Worm (Caenorhabditis elegans) whole organism, L3 larva: ENCODE measurements around the gene flp-3.

Experiments used
- R02D3.7 ChIP-seq: fragments of 150-350 bp; optimal IDR thresholded peaks from 2 replicates; lab custom pipeline; 2014; ENCODE audit warnings: missing biosample characterization, missing genetic modification characterization
- ZK546.5 ChIP-seq: sonication (generic microtip); optimal IDR thresholded peaks from 2 replicates; lab custom pipeline; 2017; ENCODE audit warnings: missing biosample characterization, missing genetic modification characterization
- aly-2 ChIP-seq: fragments of 150-350 bp; optimal IDR thresholded peaks from 2 replicates; lab custom pipeline; 2014; ENCODE audit warnings: missing biosample characterization, missing genetic modification characterization
- ama-1 ChIP-seq: fragments of 150-350 bp; optimal IDR thresholded peaks from 2 replicates; lab custom pipeline; 2018
- ceh-16 ChIP-seq: sonication (generic microtip); optimal IDR thresholded peaks from 2 replicates; lab custom pipeline; 2017; ENCODE audit warnings: missing biosample characterization, missing genetic modification characterization
- ceh-28 ChIP-seq: fragments of 150-350 bp; optimal IDR thresholded peaks from 2 replicates; lab custom pipeline; 2014; ENCODE audit warnings: missing biosample characterization, missing genetic modification reagents, missing genetic modification characterization
- ceh-82 ChIP-seq: fragments of 150-350 bp; optimal IDR thresholded peaks from 2 replicates; lab custom pipeline; 2014; ENCODE audit warnings: missing biosample characterization, missing genetic modification characterization
- ceh-9 ChIP-seq: sonication (generic microtip); optimal IDR thresholded peaks from 2 replicates; lab custom pipeline; 2018; ENCODE audit warnings: missing biosample characterization, missing genetic modification characterization
- daf-12 ChIP-seq: fragments of 150-350 bp; optimal IDR thresholded peaks from 2 replicates; lab custom pipeline; 2014; ENCODE audit warnings: missing biosample characterization, missing genetic modification reagents, missing genetic modification characterization
- egl-27 ChIP-seq: sonication (generic microtip); optimal IDR thresholded peaks from 4 replicates; lab custom pipeline; 2017; ENCODE audit warnings: missing biosample characterization, missing genetic modification reagents, missing genetic modification characterization
- egl-5 ChIP-seq: fragments of 150-350 bp; optimal IDR thresholded peaks from 2 replicates; lab custom pipeline; 2017; ENCODE audit warnings: missing biosample characterization, missing genetic modification reagents, missing genetic modification characterization, inconsistent platforms
- elt-1 ChIP-seq: fragments of 150-350 bp; optimal IDR thresholded peaks from 2 replicates; lab custom pipeline; 2014; ENCODE audit warnings: missing biosample characterization, missing genetic modification characterization
- elt-2 ChIP-seq: sonication (generic microtip); optimal IDR thresholded peaks from 2 replicates; lab custom pipeline; 2016; ENCODE audit warnings: missing genetic modification reagents, mild to moderate bottlenecking, missing genetic modification characterization, missing compliant biosample characterization
- elt-3 ChIP-seq, 3 experiments: fragments of 150-350 bp in 1 of 3; sonication (generic microtip) in 2 of 3; optimal IDR thresholded peaks; 2 replicates in 2 of 3; 4 replicates in 1 of 3; lab custom pipeline; 2014 to 2017; ENCODE audit warnings: missing biosample characterization in 3 of 3, missing genetic modification characterization in 3 of 3
- eor-1 ChIP-seq, 2 experiments: fragments of 150-350 bp; optimal IDR thresholded peaks; 2 replicates each; lab custom pipeline; 2014 to 2018; ENCODE audit warnings: missing biosample characterization in 2 of 2, missing genetic modification characterization in 2 of 2
- fkh-10 ChIP-seq: sonication (generic microtip); optimal IDR thresholded peaks from 2 replicates; lab custom pipeline; 2017; ENCODE audit warnings: missing biosample characterization, missing genetic modification reagents, missing genetic modification characterization
- fos-1 ChIP-seq: fragments of 150-350 bp; optimal IDR thresholded peaks from 2 replicates; lab custom pipeline; 2014; ENCODE audit warnings: missing biosample characterization, missing genetic modification characterization
- hmg-11 ChIP-seq: sonication (generic microtip); optimal IDR thresholded peaks from 2 replicates; lab custom pipeline; 2016; ENCODE audit warnings: missing genetic modification characterization, missing compliant biosample characterization
- jun-1 ChIP-seq: fragments of 150-350 bp; optimal IDR thresholded peaks from 2 replicates; lab custom pipeline; 2014; ENCODE audit warnings: missing biosample characterization, missing genetic modification reagents, missing genetic modification characterization
- lin-15B ChIP-seq: fragments of 150-350 bp; optimal IDR thresholded peaks from 2 replicates; lab custom pipeline; 2014; ENCODE audit warnings: missing biosample characterization, missing genetic modification characterization
- lin-39 ChIP-seq: fragments of 150-350 bp; optimal IDR thresholded peaks from 2 replicates; lab custom pipeline; 2018; ENCODE audit warnings: missing biosample characterization, missing genetic modification reagents, missing genetic modification characterization
- lsy-12 ChIP-seq: sonication (generic microtip); optimal IDR thresholded peaks from 2 replicates; lab custom pipeline; 2016; ENCODE audit warnings: mild to moderate bottlenecking, missing genetic modification characterization, missing compliant biosample characterization
- mdl-1 ChIP-seq: fragments of 150-350 bp; optimal IDR thresholded peaks from 2 replicates; lab custom pipeline; 2014; ENCODE audit warnings: missing biosample characterization, missing genetic modification characterization
- mml-1 ChIP-seq: fragments of 150-350 bp; sonication (generic microtip); optimal IDR thresholded peaks from 3 replicates; lab custom pipeline; 2014; ENCODE audit warnings: missing biosample characterization, missing genetic modification characterization
- nfya-1 ChIP-seq: sonication (generic microtip); optimal IDR thresholded peaks from 2 replicates; lab custom pipeline; 2017; ENCODE audit warnings: missing genetic modification characterization, mild to moderate bottlenecking, missing compliant biosample characterization, antibody characterized with exemption, moderate library complexity; ENCODE audit not compliant: insufficient read depth
- nhr-11 ChIP-seq: fragments of 150-350 bp; optimal IDR thresholded peaks from 2 replicates; lab custom pipeline; 2014; ENCODE audit warnings: missing biosample characterization, missing genetic modification characterization
- nhr-12 ChIP-seq: fragments of 150-350 bp; optimal IDR thresholded peaks from 2 replicates; lab custom pipeline; 2014; ENCODE audit warnings: missing biosample characterization, missing genetic modification characterization
- nhr-23 ChIP-seq: fragments of 150-350 bp; optimal IDR thresholded peaks from 2 replicates; lab custom pipeline; 2014; ENCODE audit warnings: missing biosample characterization, missing genetic modification reagents, missing genetic modification characterization
- nhr-237 ChIP-seq: fragments of 150-350 bp; optimal IDR thresholded peaks from 2 replicates; lab custom pipeline; 2014; ENCODE audit warnings: missing biosample characterization, missing genetic modification characterization
- nhr-25 ChIP-seq: sonication (generic microtip); optimal IDR thresholded peaks from 2 replicates; lab custom pipeline; 2017; ENCODE audit warnings: missing biosample characterization, missing genetic modification characterization
- nhr-28 ChIP-seq: fragments of 150-350 bp; optimal IDR thresholded peaks from 2 replicates; lab custom pipeline; 2014; ENCODE audit warnings: missing biosample characterization, missing genetic modification characterization
- nhr-43 ChIP-seq: sonication (generic microtip); optimal IDR thresholded peaks from 2 replicates; lab custom pipeline; 2016; ENCODE audit warnings: mild to moderate bottlenecking, missing genetic modification characterization, missing compliant biosample characterization; ENCODE audit not compliant: poor library complexity, severe bottlenecking
- nhr-67 ChIP-seq: fragments of 150-350 bp; optimal IDR thresholded peaks from 2 replicates; lab custom pipeline; 2014; ENCODE audit warnings: missing biosample characterization, missing genetic modification characterization
- nhr-76 ChIP-seq: fragments of 150-350 bp; sonication (generic microtip); optimal IDR thresholded peaks from 5 replicates; lab custom pipeline; 2014; ENCODE audit warnings: missing biosample characterization, missing genetic modification characterization
- nhr-77 ChIP-seq: fragments of 150-350 bp; optimal IDR thresholded peaks from 2 replicates; lab custom pipeline; 2014; ENCODE audit warnings: missing biosample characterization, missing genetic modification characterization
- pha-4 ChIP-seq: fragments of 150-350 bp; optimal IDR thresholded peaks from 2 replicates; lab custom pipeline; 2014; ENCODE audit warnings: missing biosample characterization, missing genetic modification reagents, missing genetic modification characterization
- pqm-1 ChIP-seq: fragments of 150-350 bp; optimal IDR thresholded peaks from 2 replicates; lab custom pipeline; 2017; ENCODE audit warnings: missing biosample characterization, missing genetic modification characterization, inconsistent platforms
- sea-2 ChIP-seq: fragments of 150-350 bp; sonication (generic microtip); optimal IDR thresholded peaks from 4 replicates; lab custom pipeline; 2014; ENCODE audit warnings: missing biosample characterization, missing genetic modification reagents, missing genetic modification characterization
- skn-1 ChIP-seq: fragments of 150-350 bp; optimal IDR thresholded peaks from 2 replicates; lab custom pipeline; 2014; ENCODE audit warnings: missing biosample characterization, missing genetic modification characterization
- snpc-4 ChIP-seq: fragments of 150-350 bp; optimal IDR thresholded peaks from 2 replicates; lab custom pipeline; 2014; ENCODE audit warnings: missing biosample characterization, missing genetic modification characterization
- tbx-2 ChIP-seq: sonication (generic microtip); optimal IDR thresholded peaks from 2 replicates; lab custom pipeline; 2016; ENCODE audit warnings: mild to moderate bottlenecking, missing genetic modification characterization, missing compliant biosample characterization
- unc-39 ChIP-seq: sonication (generic microtip); optimal IDR thresholded peaks from 4 replicates; lab custom pipeline; 2017; ENCODE audit warnings: missing biosample characterization, missing genetic modification characterization
- unc-62 ChIP-seq: fragments of 150-350 bp; sonication (generic microtip); optimal IDR thresholded peaks from 4 replicates; lab custom pipeline; 2014; ENCODE audit warnings: missing biosample characterization, missing genetic modification reagents, missing genetic modification characterization
- zag-1 ChIP-seq: fragments of 150-350 bp; optimal IDR thresholded peaks from 2 replicates; lab custom pipeline; 2014; ENCODE audit warnings: missing biosample characterization, missing genetic modification characterization
- ztf-11 ChIP-seq: fragments of 150-350 bp; optimal IDR thresholded peaks from 2 replicates; lab custom pipeline; 2014; ENCODE audit warnings: missing biosample characterization, missing genetic modification characterization
- ztf-4 ChIP-seq: fragments of 150-350 bp; optimal IDR thresholded peaks from 2 replicates; lab custom pipeline; 2014; ENCODE audit warnings: missing biosample characterization, missing genetic modification characterization

Gene flp-3

DNA sequence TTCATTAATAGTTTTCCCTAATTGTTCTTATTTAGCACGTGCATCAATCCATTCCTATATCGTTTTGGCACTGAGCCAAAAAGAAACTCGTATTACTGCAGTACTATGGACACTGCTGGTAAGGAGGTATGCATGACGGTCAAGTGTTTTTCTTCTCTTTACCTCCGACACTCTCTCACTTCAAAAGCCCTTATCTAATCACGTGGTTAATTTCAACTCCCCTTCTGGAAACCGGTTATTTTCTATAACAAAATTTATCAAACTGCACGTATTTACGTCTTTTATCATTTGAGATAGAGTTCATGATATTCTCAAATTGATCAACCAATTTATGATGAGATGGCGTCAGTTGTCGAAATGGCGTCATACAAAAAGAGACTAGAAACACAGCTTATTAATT is 41.1 kb downstream of the flp-3 start:
- TF ChIP-seq pha-4 (peak; percentile 64), elt-1 (no peak), ceh-16 (no peak), pqm-1 (tag; lab: Kevin White, UChicago) (peak; percentile 90), nhr-76 (tag; lab: Kevin White, UChicago) (no peak), egl-27 (no peak), nhr-28 (tag; lab: Kevin White, UChicago) (no peak), eor-1 (tag; optimal IDR thresholded peaks at IDR 0.05; lab: Kevin White, UChicago) (no peak), snpc-4 (tag; lab: Kevin White, UChicago) (no peak), unc-39 (tag; lab: Kevin White, UChicago) (no peak), skn-1 (tag; lab: Kevin White, UChicago) (peak; percentile 25), tbx-2 (tag; lab: Kevin White, UChicago) (no peak), nhr-12 (tag; lab: Kevin White, UChicago) (no peak), ceh-9 (tag; lab: Kevin White, UChicago) (no peak), nfya-1 (tag; lab: Kevin White, UChicago) (peak; percentile 4), nhr-23 (tag; lab: Kevin White, UChicago) (peak; percentile 56), lsy-12 (tag; lab: Kevin White, UChicago) (peak; percentile 15), nhr-25 (tag; lab: Kevin White, UChicago) (peak; percentile 36), zag-1 (tag; lab: Kevin White, UChicago) (no peak), elt-3 (tag; optimal IDR thresholded peaks at IDR 0.05; lab: Kevin White, UChicago) (peak in 1 of 3 experiments; percentile 81), nhr-11 (tag; lab: Kevin White, UChicago) (no peak), lin-15B (no peak), unc-62 (GFP tag; lab: Kevin White, UChicago) (no peak), ztf-11 (tag; lab: Kevin White, UChicago) (no peak), hmg-11 (no peak), daf-12 (tag; lab: Kevin White, UChicago) (no peak), mdl-1 (tag; lab: Kevin White, UChicago) (peak; percentile 38), nhr-237 (tag; lab: Kevin White, UChicago) (no peak), fkh-10 (no peak), jun-1 (tag; lab: Kevin White, UChicago) (peak; percentile 77), ceh-28 (tag; lab: Kevin White, UChicago) (no peak), lin-39 (no peak), aly-2 (tag; lab: Kevin White, UChicago) (no peak), elt-2 (tag; lab: Kevin White, UChicago) (peak; percentile 93), R02D3.7 (tag; lab: Kevin White, UChicago) (no peak), egl-5 (no peak), mml-1 (tag; lab: Kevin White, UChicago) (no peak), fos-1 (no peak), ZK546.5 (tag; lab: Kevin White, UChicago) (no peak), nhr-77 (tag; lab: Kevin White, UChicago) (no peak), nhr-43 (peak; percentile 61), ama-1 (lab: Kevin White, UChicago) (no peak), ztf-4 (tag; lab: Kevin White, UChicago) (no peak), nhr-67 (tag; lab: Kevin White, UChicago) (no peak), sea-2 (GFP tag; lab: Kevin White, UChicago) (no peak), ceh-82 (tag; lab: Kevin White, UChicago) (no peak)
- TF ChIP-seq, all 47 proteins: peak for 12

DNA sequence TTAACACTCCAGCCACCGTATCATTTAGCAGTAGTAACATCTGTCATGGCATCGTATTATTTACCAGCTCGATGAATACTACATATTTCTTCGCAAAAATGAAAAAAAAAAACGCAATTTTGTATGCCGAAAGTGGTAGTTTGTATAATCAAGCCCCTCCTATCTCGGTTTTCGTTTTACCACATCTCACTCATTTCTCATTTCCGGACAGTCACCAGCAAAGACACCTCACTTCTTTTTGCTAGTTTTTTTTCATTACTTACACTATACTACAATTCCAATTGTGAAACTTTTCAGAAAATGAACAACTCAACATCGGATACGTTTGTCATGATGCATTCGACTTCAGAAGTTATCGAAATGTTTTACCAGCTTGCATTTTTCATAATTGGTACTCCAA is 43.6 kb downstream of the flp-3 start, which contains the start of gene gnrr-3:
Gene gnrr-3 (plus strand): TSS at position 301 of the 400 bp plus-strand sequence.
- TF ChIP-seq nhr-12 (tag; lab: Kevin White, UChicago) (no peak), lin-15B (no peak)
